3 fruit fly cellular contexts compared by ENCODE assay signal in genomic region chr2L:7254712-7255183, dm6.
TF ChIP-seq lines count a peak whose summit lies in the region.

No protein-coding gene starts in this region.

- TF ChIP-seq CTCF in S2 (optimal IDR thresholded peaks at IDR 0.05; lab: Kevin White, UChicago) = peak; percentile 64 to 69
- TF ChIP-seq CTCF in whole organism, embryonic (GFP tag; optimal IDR thresholded peaks at IDR 0.05; lab: Kevin White, UChicago) = peak; percentile 86

TF ChIP-seq in whole organism, embryonic, 481 proteins besides CTCF, POLR2A, EP300 and RAD21 (continues in another document):
- TF ChIP-seq jumu (GFP tag; optimal IDR thresholded peaks at IDR 0.05; lab: Kevin White, UChicago) (no peak), CG4282 (GFP tag; optimal IDR thresholded peaks at IDR 0.05; lab: Kevin White, UChicago) (no peak), Sry-δ (GFP tag; optimal IDR thresholded peaks at IDR 0.05; lab: Kevin White, UChicago) (no peak), dati (GFP tag; IDR thresholded peaks at IDR 0.05; lab: Robert Waterston, UW) (no peak), CG8388 (GFP tag; optimal IDR thresholded peaks at IDR 0.05; lab: Kevin White, UChicago) (no peak), CG18599 (GFP tag; optimal IDR thresholded peaks at IDR 0.05; lab: Kevin White, UChicago) (peak; percentile 6), MESR4 (GFP tag; optimal IDR thresholded peaks at IDR 0.05; lab: Kevin White, UChicago) (no peak), lbe (GFP tag; optimal IDR thresholded peaks at IDR 0.05; lab: Kevin White, UChicago) (no peak), CG13287 (GFP tag; IDR thresholded peaks at IDR 0.05; lab: Robert Waterston, UW; ENCODE audit: partially characterized antibody) (peak; percentile 44), CG5180 (GFP tag; optimal IDR thresholded peaks at IDR 0.05; lab: Kevin White, UChicago) (peak; percentile 85), Gsc (GFP tag; IDR thresholded peaks at IDR 0.05; lab: Robert Waterston, UW) (no peak), da (GFP tag; optimal IDR thresholded peaks at IDR 0.05; lab: Kevin White, UChicago) (no peak), YL-1 (GFP tag; optimal IDR thresholded peaks at IDR 0.05; lab: Kevin White, UChicago) (no peak), sens (GFP tag; lab: Kevin White, UChicago) (peak; percentile 35), lab (GFP tag; optimal IDR thresholded peaks at IDR 0.05; lab: Kevin White, UChicago) (peak; percentile 52), Atf6 (GFP tag; IDR thresholded peaks at IDR 0.05; lab: Robert Waterston, UW) (0 out of 2 replicates have a peak, but pooled peaks have one; percentile 39), h (optimal IDR thresholded peaks at IDR 0.05; lab: Kevin White, UChicago) (no peak), HLHmδ (GFP tag; optimal IDR thresholded peaks at IDR 0.05; lab: Kevin White, UChicago) (no peak), dmrt11E (tag; optimal IDR thresholded peaks at IDR 0.05; lab: Kevin White, UChicago) (no peak), grn (GFP tag; optimal IDR thresholded peaks at IDR 0.05; lab: Kevin White, UChicago) (peak; percentile 70), Nf-YA (GFP tag; IDR thresholded peaks at IDR 0.05; lab: Robert Waterston, UW) (no peak), Fer1 (GFP tag; optimal IDR thresholded peaks at IDR 0.05; lab: Kevin White, UChicago) (peak; percentile 2), slbo (GFP tag; IDR thresholded peaks at IDR 0.05; lab: Robert Waterston, UW) (no peak), Hr39 (optimal IDR thresholded peaks at IDR 0.05; lab: Kevin White, UChicago) (no peak), Trl (optimal IDR thresholded peaks at IDR 0.05; lab: Kevin White, UChicago) (no peak), Trl (GFP tag; optimal IDR thresholded peaks at IDR 0.05; lab: Kevin White, UChicago) (no peak), cwo (GFP tag; optimal IDR thresholded peaks at IDR 0.05; lab: Kevin White, UChicago) (peak; percentile 92), stwl (tag; optimal IDR thresholded peaks at IDR 0.05; lab: Kevin White, UChicago) (peak; percentile 7), CG7987 (GFP tag; optimal IDR thresholded peaks at IDR 0.05; lab: Kevin White, UChicago) (peak; percentile 34), Hmr (GFP tag; optimal IDR thresholded peaks at IDR 0.05; lab: Kevin White, UChicago) (no peak), Fer2 (tag; optimal IDR thresholded peaks at IDR 0.05; lab: Kevin White, UChicago) (no peak), Xrp1 (GFP tag; IDR thresholded peaks at IDR 0.05; lab: Robert Waterston, UW) (no peak), lola (GFP tag; optimal IDR thresholded peaks at IDR 0.05; lab: Kevin White, UChicago) (no peak), CG10366 (GFP tag; IDR thresholded peaks at IDR 0.05; lab: Robert Waterston, UW) (no peak), row (GFP tag; IDR thresholded peaks at IDR 0.05; lab: Robert Waterston, UW) (0 out of 3 replicates have a peak, but pooled peaks have one; percentile 23), sug (tag; optimal IDR thresholded peaks at IDR 0.05; lab: Kevin White, UChicago) (peak; percentile 53), Nf-YC (tag; optimal IDR thresholded peaks at IDR 0.05; lab: Kevin White, UChicago) (no peak), CG17361 (GFP tag; IDR thresholded peaks at IDR 0.05; lab: Robert Waterston, UW) (no peak), CG6854 (GFP tag; optimal IDR thresholded peaks at IDR 0.05; lab: Kevin White, UChicago) (no peak), zen (tag; optimal IDR thresholded peaks at IDR 0.05; lab: Kevin White, UChicago) (no peak), Elba2 (GFP tag; optimal IDR thresholded peaks at IDR 0.05; lab: Kevin White, UChicago) (no peak), tup (GFP tag; optimal IDR thresholded peaks at IDR 0.05; lab: Kevin White, UChicago) (no peak), ewg (GFP tag; optimal IDR thresholded peaks at IDR 0.05; lab: Kevin White, UChicago) (no peak), Nf-YB (GFP tag; optimal IDR thresholded peaks at IDR 0.05; lab: Kevin White, UChicago) (no peak), pfk (GFP tag; optimal IDR thresholded peaks at IDR 0.05; lab: Kevin White, UChicago) (no peak), knrl (GFP tag; IDR thresholded peaks at IDR 0.05; lab: Robert Waterston, UW; ENCODE audit: partially characterized antibody) (peak; percentile 37; the same call in 1 of the 3 replicates), CG11398 (GFP tag; optimal IDR thresholded peaks at IDR 0.05; lab: Kevin White, UChicago) (no peak)

TF ChIP-seq in whole organism, prepupa, 60 proteins besides CTCF, POLR2A, EP300 and RAD21:
- TF ChIP-seq CG4318 (GFP tag; optimal IDR thresholded peaks at IDR 0.05; lab: Kevin White, UChicago) (no peak), pdm3 (GFP tag; optimal IDR thresholded peaks at IDR 0.05; lab: Kevin White, UChicago) (no peak), Gug (GFP tag; IDR thresholded peaks at IDR 0.05; lab: Robert Waterston, UW) (no peak), CG8319 (GFP tag; optimal IDR thresholded peaks at IDR 0.05; lab: Kevin White, UChicago) (no peak), fkh (GFP tag; optimal IDR thresholded peaks at IDR 0.05; lab: Kevin White, UChicago) (peak; percentile 61), CG7368 (GFP tag; optimal IDR thresholded peaks at IDR 0.05; lab: Kevin White, UChicago) (no peak), CG3032 (tag; optimal IDR thresholded peaks at IDR 0.05; lab: Kevin White, UChicago) (no peak)
